Worm (Caenorhabditis elegans) whole organism, midembryonic: ENCODE results near the gene Y51B9A.5.

Source experiments
- T22C8.4 ChIP-seq: fragments of 200-800 bp; sonication (Bioruptor generic); IDR thresholded peaks from 2 replicates; pipeline ENCODE4 v1.3.6; 2022; ENCODE audit warnings: missing genetic modification characterization, missing compliant biosample characterization
- cog-1 ChIP-seq: sonication (generic microtip); optimal IDR thresholded peaks from 2 replicates; lab custom pipeline; 2016; ENCODE audit warnings: missing genetic modification characterization, missing compliant biosample characterization
- flt-1 ChIP-seq: fragments of 200-800 bp; sonication (Bioruptor generic); IDR thresholded peaks from 2 replicates; pipeline ENCODE4 v1.3.6; 2022; ENCODE audit warnings: missing genetic modification characterization, missing compliant biosample characterization
- klf-2 ChIP-seq: fragments of 200-800 bp; sonication (Bioruptor generic); conservative IDR thresholded peaks from 2 replicates; pipeline ENCODE4 v1.3.6; 2022; ENCODE audit warnings: missing genetic modification reagents, missing genetic modification characterization, missing compliant biosample characterization
- ztf-29 ChIP-seq: fragments of 200-800 bp; sonication (Bioruptor generic); IDR thresholded peaks from 2 replicates; pipeline ENCODE4 v1.3.6; 2022; ENCODE audit warnings: missing genetic modification reagents, missing genetic modification characterization, missing compliant biosample characterization

- TF ChIP-seq flt-1 (GFP tag; lab: Robert Waterston, UW) (no peak), T22C8.4 (GFP tag; lab: Robert Waterston, UW) (no peak), cog-1 (tag; lab: Kevin White, UChicago) (no peak), klf-2 (GFP tag; lab: Robert Waterston, UW) (no peak), ztf-29 (GFP tag; lab: Robert Waterston, UW) (no peak)
Observed at ce11 chrII:9426076-9426475, 22.1 kb downstream of the Y51B9A.5 start, which contains the start of gene M176.10.
